Worm (Caenorhabditis elegans) whole organism, L1 larva: ENCODE results near the gene B0554.5.

Source experiments
- C04F5.9 ChIP-seq: sonication (generic microtip); optimal IDR thresholded peaks from 2 replicates; lab custom pipeline; 2016; ENCODE audit warnings: missing genetic modification characterization, missing compliant biosample characterization
- C16A3.4 ChIP-seq: fragments of 150-350 bp; optimal IDR thresholded peaks from 2 replicates; lab custom pipeline; 2014; ENCODE audit warnings: missing biosample characterization, missing genetic modification characterization
- alr-1 ChIP-seq: fragments of 200-800 bp; sonication (Bioruptor generic); optimal IDR thresholded peaks from 2 replicates; lab custom pipeline; 2018; ENCODE audit warnings: borderline replicate concordance, mild to moderate bottlenecking, missing genetic modification characterization, missing compliant biosample characterization
- ama-1 ChIP-seq: fragments of 150-350 bp; optimal IDR thresholded peaks from 2 replicates; lab custom pipeline; 2014
- blmp-1 ChIP-seq: fragments of 150-350 bp; optimal IDR thresholded peaks from 2 replicates; lab custom pipeline; 2014; ENCODE audit warnings: missing biosample characterization, missing genetic modification characterization
- ceh-8 ChIP-seq: fragments of 200-800 bp; sonication (Bioruptor generic); optimal IDR thresholded peaks from 2 replicates; lab custom pipeline; 2018; ENCODE audit warnings: mild to moderate bottlenecking, missing genetic modification characterization, moderate library complexity, missing compliant biosample characterization
- ceh-82 ChIP-seq, 3 experiments: fragments of 150-350 bp in 1 of 3; sonication (generic microtip) in 2 of 3; optimal IDR thresholded peaks; 2 replicates each; lab custom pipeline; 2014 to 2017; ENCODE audit warnings: missing biosample characterization in 3 of 3, missing genetic modification characterization in 3 of 3
- ceh-88 ChIP-seq: fragments of 200-800 bp; sonication (Bioruptor generic); IDR thresholded peaks from 2 replicates; pipeline ENCODE4 v1.3.6; 2022; ENCODE audit warnings: missing genetic modification characterization, missing compliant biosample characterization
- ceh-90 ChIP-seq: sonication (generic microtip); optimal IDR thresholded peaks from 2 replicates; lab custom pipeline; 2016; ENCODE audit warnings: missing genetic modification characterization, missing compliant biosample characterization
- dpl-1 ChIP-seq, 3 experiments: fragments of 150-350 bp in 2 of 3; sonication (generic microtip) in 1 of 3; optimal IDR thresholded peaks; 2 replicates each; lab custom pipeline; 2014 to 2017; ENCODE audit warnings: missing biosample characterization in 3 of 3, missing genetic modification characterization in 3 of 3, missing genetic modification reagents in 3 of 3
- dsc-1 ChIP-seq: sonication (generic microtip); optimal IDR thresholded peaks from 2 replicates; lab custom pipeline; 2016; ENCODE audit warnings: mild to moderate bottlenecking, missing genetic modification characterization, missing compliant biosample characterization
- efl-3 ChIP-seq: fragments of 200-800 bp; sonication (Bioruptor generic); optimal IDR thresholded peaks from 2 replicates; lab custom pipeline; 2018; ENCODE audit warnings: mild to moderate bottlenecking, missing genetic modification characterization, missing compliant biosample characterization
- egl-13 ChIP-seq: sonication (generic microtip); optimal IDR thresholded peaks from 2 replicates; lab custom pipeline; 2016; ENCODE audit warnings: missing genotype, missing genetic modification reagents, missing genetic modification characterization, missing compliant biosample characterization
- elt-2 ChIP-seq: sonication (generic microtip); optimal IDR thresholded peaks from 2 replicates; lab custom pipeline; 2016; ENCODE audit warnings: missing genetic modification characterization, mild to moderate bottlenecking, inconsistent platforms, missing compliant biosample characterization, missing genetic modification reagents
- elt-3 ChIP-seq, 6 experiments: fragments of 150-350 bp in 1 of 6; sonication (generic microtip); optimal IDR thresholded peaks; 2 replicates each; lab custom pipeline; 2017 to 2018; ENCODE audit warnings: missing biosample characterization in 6 of 6, missing genetic modification characterization in 6 of 6, inconsistent platforms in 1 of 6
- fos-1 ChIP-seq: fragments of 150-350 bp; optimal IDR thresholded peaks from 2 replicates; lab custom pipeline; 2014; ENCODE audit warnings: missing biosample characterization, missing genetic modification characterization
- grh-1 ChIP-seq: fragments of 200-800 bp; sonication (Bioruptor generic); IDR thresholded peaks from 2 replicates; pipeline ENCODE4 v1.3.6; 2022; ENCODE audit warnings: missing genetic modification reagents, missing genetic modification characterization, missing compliant biosample characterization
- hlh-17 ChIP-seq: fragments of 200-800 bp; sonication (Bioruptor generic); optimal IDR thresholded peaks from 2 replicates; lab custom pipeline; 2018; ENCODE audit warnings: missing genetic modification characterization, mild to moderate bottlenecking, missing compliant biosample characterization, moderate library complexity, borderline replicate concordance
- irx-1 ChIP-seq: sonication (generic microtip); optimal IDR thresholded peaks from 2 replicates; lab custom pipeline; 2016; ENCODE audit warnings: missing genetic modification characterization, missing compliant biosample characterization
- lin-13 ChIP-seq: fragments of 150-350 bp; optimal IDR thresholded peaks from 2 replicates; lab custom pipeline; 2014; ENCODE audit warnings: missing biosample characterization, missing genetic modification reagents, missing genetic modification characterization
- lir-3 ChIP-seq: sonication (generic microtip); optimal IDR thresholded peaks from 2 replicates; lab custom pipeline; 2016; ENCODE audit warnings: mild to moderate bottlenecking, missing genetic modification characterization, moderate library complexity, missing compliant biosample characterization; ENCODE audit not compliant: poor library complexity
- nhr-19 ChIP-seq: fragments of 200-800 bp; sonication (Bioruptor generic); conservative IDR thresholded peaks from 2 replicates; pipeline ENCODE4 v1.3.6; 2022; ENCODE audit warnings: missing genetic modification characterization, missing compliant biosample characterization
- nhr-20 ChIP-seq: sonication (generic microtip); optimal IDR thresholded peaks from 2 replicates; lab custom pipeline; 2016; ENCODE audit warnings: mild to moderate bottlenecking, missing genetic modification characterization, missing compliant biosample characterization
- nhr-77 ChIP-seq: fragments of 150-350 bp; optimal IDR thresholded peaks from 2 replicates; lab custom pipeline; 2014; ENCODE audit warnings: missing biosample characterization, missing genetic modification characterization
- nhr-84 ChIP-seq: sonication (generic microtip); optimal IDR thresholded peaks from 2 replicates; lab custom pipeline; 2017; ENCODE audit warnings: missing biosample characterization, missing genetic modification characterization
- skn-1 ChIP-seq: fragments of 150-350 bp; optimal IDR thresholded peaks from 2 replicates; lab custom pipeline; 2014; ENCODE audit warnings: missing biosample characterization, missing genetic modification characterization
- snpc-4 ChIP-seq: fragments of 150-350 bp; optimal IDR thresholded peaks from 2 replicates; lab custom pipeline; 2014; ENCODE audit warnings: missing biosample characterization, missing genetic modification characterization
- sox-4 ChIP-seq: sonication (generic microtip); optimal IDR thresholded peaks from 2 replicates; lab custom pipeline; 2016; ENCODE audit warnings: missing genetic modification characterization, missing compliant biosample characterization
- sptf-1 ChIP-seq: fragments of 150-350 bp; optimal IDR thresholded peaks from 2 replicates; lab custom pipeline; 2014; ENCODE audit warnings: missing biosample characterization, missing genetic modification characterization
- sup-37 ChIP-seq: fragments of 200-800 bp; sonication (Bioruptor generic); optimal IDR thresholded peaks from 2 replicates; lab custom pipeline; 2018; ENCODE audit warnings: mild to moderate bottlenecking, missing genetic modification characterization, missing compliant biosample characterization
- swsn-7 ChIP-seq: sonication (generic microtip); optimal IDR thresholded peaks from 2 replicates; lab custom pipeline; 2016; ENCODE audit warnings: missing genetic modification characterization, missing compliant biosample characterization
- unc-30 ChIP-seq: sonication (generic microtip); optimal IDR thresholded peaks from 2 replicates; lab custom pipeline; 2017; ENCODE audit warnings: missing biosample characterization, missing genetic modification characterization
- unc-86 ChIP-seq: sonication (generic microtip); optimal IDR thresholded peaks from 2 replicates; lab custom pipeline; 2016; ENCODE audit warnings: missing genetic modification characterization, missing compliant biosample characterization
- vab-15 ChIP-seq: sonication (generic microtip); optimal IDR thresholded peaks from 2 replicates; lab custom pipeline; 2017; ENCODE audit warnings: missing genotype, mild to moderate bottlenecking, missing genetic modification characterization, missing compliant biosample characterization
- xbp-1 ChIP-seq: sonication (generic microtip); optimal IDR thresholded peaks from 2 replicates; lab custom pipeline; 2016; ENCODE audit warnings: missing genetic modification characterization, missing compliant biosample characterization
- zip-4 ChIP-seq: fragments of 200-800 bp; sonication (Bioruptor generic); optimal IDR thresholded peaks from 2 replicates; lab custom pipeline; 2018; ENCODE audit warnings: mild to moderate bottlenecking, missing genetic modification characterization, moderate library complexity, missing compliant biosample characterization
- ztf-11 ChIP-seq, 2 experiments: sonication (generic microtip); optimal IDR thresholded peaks; 2 replicates each; lab custom pipeline; 2016 to 2017; ENCODE audit warnings: missing genetic modification characterization in 2 of 2, missing biosample characterization in 1 of 2, missing compliant biosample characterization in 1 of 2
- ztf-4 ChIP-seq: fragments of 150-350 bp; optimal IDR thresholded peaks from 2 replicates; lab custom pipeline; 2014; ENCODE audit warnings: missing biosample characterization, missing genetic modification characterization

B0554.5 gene

ce11 chrV:422133-422532 lies 2.1 kb upstream of the B0554.5 start, which contains the start of gene dod-20:
dod-20 (plus strand) TSS chrV:422433.
- TF ChIP-seq nhr-20 (tag; lab: Kevin White, UChicago) (no peak), nhr-84 (tag; lab: Kevin White, UChicago) (no peak), efl-3 (GFP tag; lab: Kevin White, UChicago) (no peak), elt-3 (tag; optimal IDR thresholded peaks at IDR 0.05; lab: Kevin White, UChicago) (no peak), sptf-1 (tag; lab: Kevin White, UChicago) (no peak), zip-4 (no peak), skn-1 (tag; lab: Kevin White, UChicago) (no peak), elt-2 (no peak), swsn-7 (tag; lab: Kevin White, UChicago) (no peak), irx-1 (tag; lab: Kevin White, UChicago) (no peak)

DNA sequence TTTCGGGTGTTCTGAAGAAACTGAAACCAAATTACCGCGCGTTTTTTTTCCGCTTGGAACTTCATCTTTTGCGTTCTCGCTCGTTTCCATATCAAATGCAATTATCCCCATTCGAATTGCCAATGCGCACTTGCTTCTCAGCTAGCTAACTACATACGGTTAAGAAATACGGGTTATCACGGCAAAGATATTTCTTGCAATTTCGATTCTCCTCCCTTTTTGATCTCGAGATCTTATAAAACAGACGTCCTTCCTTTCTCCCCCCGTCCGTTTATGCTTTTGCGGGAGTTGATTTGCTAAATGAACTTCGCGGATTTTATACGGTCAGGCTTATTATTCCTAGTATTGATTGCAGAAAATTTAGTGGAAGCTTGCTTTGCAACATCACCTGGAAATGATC lies 4.6 kb downstream of the B0554.5 start, which contains the start of gene B0554.4:
TSS of gene B0554.4 (plus strand) at position 301 of the 400 bp plus-strand sequence.
- TF ChIP-seq lir-3 (tag; lab: Kevin White, UChicago), result no peak
- TF ChIP-seq irx-1 (tag; lab: Kevin White, UChicago), result no peak
- TF ChIP-seq sox-4 (tag; lab: Kevin White, UChicago), result no peak
- TF ChIP-seq ceh-8 (GFP tag; lab: Kevin White, UChicago), result no peak
- TF ChIP-seq C16A3.4 (tag; lab: Kevin White, UChicago), result no peak
- no peak for TF ChIP-seq sup-37 (GFP tag; lab: Kevin White, UChicago)
- TF ChIP-seq nhr-77 (tag; lab: Kevin White, UChicago), result no peak
- TF ChIP-seq hlh-17 (GFP tag; lab: Kevin White, UChicago), result no peak
- TF ChIP-seq dpl-1 (GFP tag; optimal IDR thresholded peaks at IDR 0.05; lab: Kevin White, UChicago), result no peak
- TF ChIP-seq snpc-4 (tag; lab: Kevin White, UChicago), result no peak
- TF ChIP-seq nhr-19, result no peak
- no peak for TF ChIP-seq ztf-11 (tag; optimal IDR thresholded peaks at IDR 0.05; lab: Kevin White, UChicago)
- TF ChIP-seq ztf-4 (tag; lab: Kevin White, UChicago), result no peak
- TF ChIP-seq C04F5.9, result no peak
- TF ChIP-seq ceh-90 (tag; lab: Kevin White, UChicago), result no peak
- TF ChIP-seq ceh-88, result no peak

DNA sequence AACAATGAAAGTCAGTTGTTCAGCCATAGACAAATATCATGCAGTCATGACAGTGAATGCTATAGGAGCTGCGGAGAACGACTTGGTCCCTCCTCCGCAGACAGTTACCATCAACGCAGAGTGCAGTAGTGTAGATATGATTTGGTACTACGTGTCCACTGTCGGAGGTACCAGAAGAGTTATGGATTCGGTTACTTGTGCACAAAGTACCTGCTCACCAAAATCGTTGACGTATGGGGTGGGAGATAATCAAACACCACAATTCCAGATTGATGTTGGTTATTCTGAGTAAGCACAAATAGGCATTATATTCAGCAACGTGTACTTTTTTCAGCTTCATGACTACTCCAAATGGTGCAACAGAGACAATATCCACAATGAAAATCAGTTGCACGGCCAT lies 8.8 kb downstream of the B0554.5 start:
- TF ChIP-seq egl-13 (tag; lab: Kevin White, UChicago) (no peak), ztf-4 (tag; lab: Kevin White, UChicago) (no peak)

- TF ChIP-seq ama-1 (lab: Kevin White, UChicago), result no peak
- TF ChIP-seq xbp-1, result no peak
- no peak for TF ChIP-seq alr-1 (tag; lab: Kevin White, UChicago)
- TF ChIP-seq unc-30 (tag; lab: Kevin White, UChicago), result no peak
- no peak for TF ChIP-seq unc-86 (tag; lab: Kevin White, UChicago)
- no peak for TF ChIP-seq lir-3 (tag; lab: Kevin White, UChicago)
- TF ChIP-seq lin-13 (GFP tag; lab: Kevin White, UChicago), result no peak
Measured at ce11 chrV:433898-434297, 9.7 kb downstream of the B0554.5 start, which contains the start of gene B0554.2. B0554.2 (plus strand) TSS chrV:434198.

DNA sequence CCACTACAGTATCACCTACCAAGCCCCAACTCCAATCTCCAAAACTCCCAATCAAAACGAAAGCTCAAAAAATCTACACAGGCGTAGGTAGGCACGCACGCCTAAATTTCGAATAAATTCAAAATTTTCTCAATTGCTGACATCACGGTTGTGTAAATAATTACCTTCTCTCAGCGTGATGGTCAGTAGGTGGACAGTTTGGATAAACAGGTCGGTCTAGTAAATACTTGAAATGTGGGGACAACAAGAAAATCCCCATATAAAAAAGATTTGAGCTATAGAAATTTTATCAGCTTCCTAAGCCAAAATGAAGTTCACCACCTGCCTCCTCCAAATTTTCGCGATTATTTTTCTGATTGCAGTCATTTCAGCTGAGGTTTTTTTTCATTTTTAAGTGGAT lies 13.9 kb downstream of the B0554.5 start, which contains the start of gene B0554.1:
TSS of gene B0554.1 (plus strand) at position 301 of the 400 bp plus-strand sequence.
- TF ChIP-seq fos-1, result no peak
- TF ChIP-seq ceh-90 (tag; lab: Kevin White, UChicago), result no peak
- TF ChIP-seq dsc-1 (tag; lab: Kevin White, UChicago), result no peak
- no peak for TF ChIP-seq nhr-84 (tag; lab: Kevin White, UChicago)
- TF ChIP-seq grh-1 (GFP tag; lab: Robert Waterston, UW), result no peak
- no peak for TF ChIP-seq ama-1 (lab: Kevin White, UChicago)
- no peak for TF ChIP-seq ceh-82 (tag; optimal IDR thresholded peaks at IDR 0.05; lab: Kevin White, UChicago)
- TF ChIP-seq skn-1 (tag; lab: Kevin White, UChicago), result no peak
- no peak for TF ChIP-seq unc-86 (tag; lab: Kevin White, UChicago)
- TF ChIP-seq zip-4, result no peak
- no peak for TF ChIP-seq sup-37 (GFP tag; lab: Kevin White, UChicago)
- no peak for TF ChIP-seq ztf-11 (tag; optimal IDR thresholded peaks at IDR 0.05; lab: Kevin White, UChicago)
- no peak for TF ChIP-seq elt-2
- no peak for TF ChIP-seq dpl-1 (GFP tag; optimal IDR thresholded peaks at IDR 0.05; lab: Kevin White, UChicago)
- TF ChIP-seq sptf-1 (tag; lab: Kevin White, UChicago), result no peak
- no peak for TF ChIP-seq efl-3 (GFP tag; lab: Kevin White, UChicago)
- TF ChIP-seq blmp-1 (tag; lab: Kevin White, UChicago), result no peak
- no peak for TF ChIP-seq vab-15 (tag; lab: Kevin White, UChicago)
